Fruit fly (Drosophila melanogaster) whole organism, embryonic: Measurements from ENCODE around the gene CG32206.

ENCODE experiments used
- Blimp-1 ChIP-seq: fragments of 200-800 bp; sonication (Bioruptor generic); optimal IDR thresholded peaks from 3 replicates; lab custom pipeline; 2018; ENCODE audit warnings: missing biosample characterization, missing genetic modification characterization, mild to moderate bottlenecking, moderate library complexity, missing genetic modification reagents
- CG10366 ChIP-seq: fragments of 200-800 bp; sonication (Bioruptor generic); IDR thresholded peaks from 2 replicates; pipeline ENCODE4 v1.3.6; 2022; ENCODE audit warnings: missing biosample characterization, missing genetic modification characterization
- CG11247 ChIP-seq: fragments of 200-800 bp; sonication (Bioruptor generic); IDR thresholded peaks from 2 replicates; pipeline ENCODE4 v1.3.6; 2022; ENCODE audit warnings: missing biosample characterization, missing genetic modification characterization
- CG11695 ChIP-seq: fragments of 200-800 bp; sonication (Bioruptor generic); IDR thresholded peaks from 3 replicates; pipeline ENCODE4 v1.3.6; 2022; ENCODE audit warnings: missing biosample characterization, missing genetic modification characterization
- CG13894 ChIP-seq: fragments of 200-800 bp; sonication (Bioruptor generic); optimal IDR thresholded peaks from 3 replicates; lab custom pipeline; 2018; ENCODE audit warnings: missing biosample characterization, mild to moderate bottlenecking, missing genetic modification characterization, moderate library complexity
- CG15479 ChIP-seq: fragments of 200-800 bp; sonication (Bioruptor generic); optimal IDR thresholded peaks from 3 replicates; lab custom pipeline; 2019; ENCODE audit warnings: missing biosample characterization, mild to moderate bottlenecking, missing genetic modification characterization, moderate library complexity
- CG2199 ChIP-seq: fragments of 200-800 bp; sonication (Bioruptor generic); IDR thresholded peaks from 3 replicates; pipeline ENCODE4 v1.3.6; 2022; ENCODE audit warnings: missing biosample characterization, missing genetic modification characterization
- CG2889 ChIP-seq: fragments of 200-800 bp; sonication (Bioruptor generic); IDR thresholded peaks from 3 replicates; pipeline ENCODE4 v1.3.6; 2022; ENCODE audit warnings: missing biosample characterization, missing genetic modification characterization
- CG3163 ChIP-seq: fragments of 200-800 bp; sonication (Bioruptor generic); optimal IDR thresholded peaks from 3 replicates; lab custom pipeline; 2016; ENCODE audit warnings: missing biosample characterization, missing genetic modification characterization
- CG32772 ChIP-seq: fragments of 200-800 bp; sonication (Bioruptor generic); IDR thresholded peaks from 2 replicates; pipeline ENCODE4 v1.3.6; 2022; ENCODE audit warnings: missing biosample characterization, missing genetic modification characterization
- CG6689 ChIP-seq: fragments of 200-800 bp; sonication (Bioruptor generic); IDR thresholded peaks from 2 replicates; pipeline ENCODE4 v1.3.6; 2022; ENCODE audit warnings: missing biosample characterization, missing genetic modification characterization
- CG6791 ChIP-seq: fragments of 200-800 bp; sonication (Bioruptor generic); IDR thresholded peaks from 3 replicates; pipeline ENCODE4 v1.3.6; 2022; ENCODE audit warnings: missing biosample characterization, missing genetic modification characterization; ENCODE audit not compliant: partially characterized antibody
- CG7987 ChIP-seq: fragments of 200-800 bp; sonication (Bioruptor generic); optimal IDR thresholded peaks from 2 replicates; lab custom pipeline; 2018; ENCODE audit warnings: missing biosample characterization, mild to moderate bottlenecking, missing genetic modification characterization, moderate library complexity
- CG8290 ChIP-seq, 3 experiments: fragments of 200-800 bp; sonication (Bioruptor generic); optimal IDR thresholded peaks; 2 replicates each; lab custom pipeline; 2016 to 2019; ENCODE audit warnings: missing biosample characterization in 3 of 3, missing genetic modification characterization in 3 of 3, mild to moderate bottlenecking in 2 of 3, moderate library complexity in 1 of 3
- CG9609 ChIP-seq: fragments of 200-800 bp; sonication (Bioruptor generic); optimal IDR thresholded peaks from 3 replicates; lab custom pipeline; 2016; ENCODE audit warnings: missing biosample characterization, missing genetic modification characterization
- D19A ChIP-seq: fragments of 200-800 bp; optimal IDR thresholded peaks from 3 replicates; lab custom pipeline; 2019; ENCODE audit warnings: missing biosample characterization, mild to moderate bottlenecking, missing genetic modification characterization, moderate library complexity
- D19B ChIP-seq: fragments of 200-800 bp; sonication (Bioruptor generic); optimal IDR thresholded peaks from 2 replicates; lab custom pipeline; 2017; ENCODE audit warnings: missing biosample characterization, mild to moderate bottlenecking, missing genetic modification characterization
- Drgx ChIP-seq: fragments of 200-800 bp; sonication (Bioruptor generic); IDR thresholded peaks from 2 replicates; pipeline ENCODE4 v1.3.6; 2022; ENCODE audit warnings: missing biosample characterization, missing genetic modification characterization
- Fer1 ChIP-seq: fragments of 200-800 bp; sonication (Bioruptor generic); optimal IDR thresholded peaks from 2 replicates; lab custom pipeline; 2017; ENCODE audit warnings: missing biosample characterization, mild to moderate bottlenecking, missing genetic modification characterization
- Fer3 ChIP-seq: fragments of 200-800 bp; sonication (Bioruptor generic); optimal IDR thresholded peaks from 2 replicates; lab custom pipeline; 2018; ENCODE audit warnings: missing biosample characterization, mild to moderate bottlenecking, missing genetic modification characterization, moderate library complexity
- H15 ChIP-seq: fragments of 200-800 bp; sonication (Bioruptor generic); IDR thresholded peaks from 3 replicates; pipeline ENCODE4 v1.3.6; 2022; ENCODE audit warnings: missing biosample characterization, missing genetic modification characterization
- HLHmδ ChIP-seq: fragments of 200-800 bp; sonication (Bioruptor generic); optimal IDR thresholded peaks from 2 replicates; lab custom pipeline; 2018; ENCODE audit warnings: missing biosample characterization, mild to moderate bottlenecking, missing genetic modification characterization, moderate library complexity
- Hey ChIP-seq: fragments of 200-800 bp; sonication (Bioruptor generic); optimal IDR thresholded peaks from 3 replicates; lab custom pipeline; 2018; ENCODE audit warnings: missing biosample characterization, mild to moderate bottlenecking, missing genetic modification characterization
- Lhr ChIP-seq: fragments of 200-800 bp; sonication (Bioruptor generic); optimal IDR thresholded peaks from 3 replicates; lab custom pipeline; 2017; ENCODE audit warnings: mild to moderate bottlenecking, missing biosample characterization, missing genetic modification reagents, missing genetic modification characterization
- Med ChIP-seq: fragments of 200-800 bp; sonication (Bioruptor generic); peaks from one replicate; lab custom pipeline; 2016; ENCODE audit warnings: missing biosample characterization, missing genetic modification characterization, mild to moderate bottlenecking, inconsistent platforms, moderate library complexity
- Nf-YA ChIP-seq: fragments of 200-800 bp; sonication (Bioruptor generic); IDR thresholded peaks from 2 replicates; pipeline ENCODE4 v1.3.6; 2022; ENCODE audit warnings: missing biosample characterization, missing genetic modification characterization
- Nf-YB ChIP-seq: fragments of 200-800 bp; sonication (Bioruptor generic); optimal IDR thresholded peaks from 3 replicates; lab custom pipeline; 2019; ENCODE audit warnings: missing biosample characterization, mild to moderate bottlenecking, missing genetic modification characterization, moderate library complexity
- Nf-YC ChIP-seq: fragments of 200-800 bp; optimal IDR thresholded peaks from 3 replicates; lab custom pipeline; 2019; ENCODE audit warnings: missing biosample characterization, mild to moderate bottlenecking, missing genetic modification characterization, moderate library complexity
- Ptx1 ChIP-seq: fragments of 200-800 bp; sonication (Bioruptor generic); IDR thresholded peaks from 2 replicates; pipeline ENCODE4 v1.3.6; 2022; ENCODE audit warnings: missing biosample characterization, missing genetic modification characterization
- Stat92E ChIP-seq, 3 experiments: fragments of >200 bp in 2 of 3; fragments of 200-800 bp in 1 of 3; sonication (Bioruptor generic) in 1 of 3; optimal IDR thresholded peaks; 2 replicates each; lab custom pipeline; 2017 to 2019; ENCODE audit warnings: missing biosample characterization in 3 of 3, missing genetic modification characterization in 3 of 3, mild to moderate bottlenecking in 1 of 3, moderate library complexity in 1 of 3
- TFAM ChIP-seq: fragments of 200-800 bp; sonication (Bioruptor generic); optimal IDR thresholded peaks from 2 replicates; lab custom pipeline; 2017; ENCODE audit warnings: missing biosample characterization, missing genetic modification characterization, inconsistent platforms
- Trl ChIP-seq, 3 experiments: fragments of >200 bp in 2 of 3; fragments of 200-800 bp in 1 of 3; sonication (Bioruptor generic) in 1 of 3; optimal IDR thresholded peaks; 2 replicates in 1 of 3; 3 replicates in 2 of 3; lab custom pipeline; 2016 to 2017; ENCODE audit warnings: missing biosample characterization in 1 of 3, missing genetic modification characterization in 1 of 3
- abd-A ChIP-seq: fragments of 200-800 bp; sonication (Bioruptor generic); optimal IDR thresholded peaks from 3 replicates; lab custom pipeline; 2019; ENCODE audit warnings: missing biosample characterization, mild to moderate bottlenecking, missing genetic modification characterization, moderate library complexity
- al ChIP-seq: fragments of 200-800 bp; sonication (Bioruptor generic); IDR thresholded peaks from 2 replicates; pipeline ENCODE4 v1.3.6; 2022; ENCODE audit warnings: missing biosample characterization, missing genetic modification characterization
- chinmo ChIP-seq: fragments of 200-800 bp; sonication (Bioruptor generic); IDR thresholded peaks from 4 replicates; pipeline ENCODE4 v1.3.6; 2022; ENCODE audit warnings: missing biosample characterization, missing genetic modification characterization; ENCODE audit not compliant: partially characterized antibody
- crol ChIP-seq: fragments of 200-800 bp; sonication (Bioruptor generic); IDR thresholded peaks from 2 replicates; pipeline ENCODE4 v1.3.6; 2022; ENCODE audit warnings: missing biosample characterization, missing genetic modification characterization
- dan ChIP-seq: fragments of 200-800 bp; sonication (Bioruptor generic); IDR thresholded peaks from 2 replicates; pipeline ENCODE4 v1.3.6; 2022; ENCODE audit warnings: missing biosample characterization, missing genetic modification characterization
- ewg ChIP-seq: fragments of 200-800 bp; sonication (Bioruptor generic); optimal IDR thresholded peaks from 3 replicates; lab custom pipeline; 2017; ENCODE audit warnings: mild to moderate bottlenecking, missing biosample characterization, missing genetic modification reagents, missing genetic modification characterization
- fd102C ChIP-seq: fragments of 200-800 bp; sonication (Bioruptor generic); optimal IDR thresholded peaks from 2 replicates; lab custom pipeline; 2018; ENCODE audit warnings: missing biosample characterization, mild to moderate bottlenecking, missing genetic modification characterization, moderate library complexity
- mam ChIP-seq: fragments of 200-800 bp; sonication (Bioruptor generic); optimal IDR thresholded peaks from 3 replicates; lab custom pipeline; 2016; ENCODE audit warnings: missing biosample characterization, missing genetic modification characterization
- nerfin-1 ChIP-seq: fragments of 200-800 bp; sonication (Bioruptor generic); optimal IDR thresholded peaks from 3 replicates; lab custom pipeline; 2019; ENCODE audit warnings: missing biosample characterization, mild to moderate bottlenecking, missing genetic modification characterization, moderate library complexity
- peb ChIP-seq: fragments of 200-800 bp; sonication (Bioruptor generic); IDR thresholded peaks from 2 replicates; pipeline ENCODE4 v1.3.6; 2022; ENCODE audit warnings: missing biosample characterization, missing genetic modification characterization
- psq ChIP-seq: fragments of 200-800 bp; sonication (Bioruptor generic); optimal IDR thresholded peaks from 2 replicates; lab custom pipeline; 2017; ENCODE audit warnings: missing biosample characterization, missing genetic modification characterization
- ro ChIP-seq: fragments of 200-800 bp; sonication (Bioruptor generic); IDR thresholded peaks from 2 replicates; pipeline ENCODE4 v1.3.6; 2022; ENCODE audit warnings: missing biosample characterization, missing genetic modification characterization
- tll ChIP-seq, 2 experiments: fragments of 200-800 bp in 1 of 2; fragments of >200 bp in 1 of 2; sonication (Bioruptor generic) in 1 of 2; optimal IDR thresholded peaks; 2 replicates each; lab custom pipeline; 2017 to 2019; ENCODE audit warnings: missing biosample characterization in 2 of 2, missing genetic modification characterization in 2 of 2, mild to moderate bottlenecking in 1 of 2, moderate library complexity in 1 of 2
- trh ChIP-seq: fragments of 200-800 bp; sonication (Bioruptor generic); optimal IDR thresholded peaks from 2 replicates; lab custom pipeline; 2016; ENCODE audit warnings: missing biosample characterization, missing genetic modification characterization
- vvl ChIP-seq: fragments of 200-800 bp; sonication (Bioruptor generic); IDR thresholded peaks from 2 replicates; pipeline ENCODE4 v1.3.6; 2022; ENCODE audit warnings: missing biosample characterization, missing genetic modification characterization

The CG32206 gene

dm6 chr3L:19293178-19293741 lies 119.5 kb downstream of the CG32206 start:
- peak; percentile 93 for TF ChIP-seq CG3163
- TF ChIP-seq abd-A (tag; lab: Kevin White, UChicago), result peak; percentile 22
- TF ChIP-seq CG8290 (GFP tag; optimal IDR thresholded peaks at IDR 0.05; lab: Kevin White, UChicago), result no peak
- TF ChIP-seq CG8290 (tag; optimal IDR thresholded peaks at IDR 0.05; lab: Kevin White, UChicago), result peak in 1 of 2 experiments; percentile 36
- peak; percentile 97 for TF ChIP-seq Blimp-1 (GFP tag; lab: Kevin White, UChicago)
- no peak for TF ChIP-seq CG9609
- no peak for TF ChIP-seq CG11247
- peak; percentile 86 for TF ChIP-seq crol
- peak; percentile 93 for TF ChIP-seq Hey (tag; lab: Kevin White, UChicago)
- TF ChIP-seq Trl (optimal IDR thresholded peaks at IDR 0.05; lab: Kevin White, UChicago), result peak in 1 of 2 experiments; percentile 25
- no peak for TF ChIP-seq Trl (GFP tag; optimal IDR thresholded peaks at IDR 0.05; lab: Kevin White, UChicago)
- TF ChIP-seq Drgx (GFP tag; lab: Robert Waterston, UW), result peak; percentile 5; the same call in 1 of the 2 replicates
- TF ChIP-seq ewg (GFP tag; lab: Kevin White, UChicago), result peak; percentile 65
- TF ChIP-seq CG13894 (tag; lab: Kevin White, UChicago), result peak; percentile 99
- TF ChIP-seq fd102C (GFP tag; lab: Kevin White, UChicago), result peak; percentile 25
- TF ChIP-seq Med, result peak; percentile 47
- peak; percentile 56 for TF ChIP-seq HLHmδ (GFP tag; lab: Kevin White, UChicago)
- no peak for TF ChIP-seq psq (GFP tag; lab: Kevin White, UChicago)
- TF ChIP-seq CG15479, result peak; percentile 74
- TF ChIP-seq CG2199 (GFP tag; lab: Robert Waterston, UW), result 0 out of 3 replicates have a peak, but pooled peaks have one; percentile 17
- TF ChIP-seq Stat92E (GFP tag; optimal IDR thresholded peaks at IDR 0.05; lab: Kevin White, UChicago), result no peak
- no peak for TF ChIP-seq peb
- TF ChIP-seq D19B, result peak; percentile 70

dm6 chr3L:19292440-19293175 lies 120.1 kb downstream of the CG32206 start, which contains the start of gene Gbs-76A:
Gene Gbs-76A (minus strand): TSS chr3L:19292766.
- TF ChIP-seq Fer1 (GFP tag; lab: Kevin White, UChicago) (peak; percentile 91), vvl (GFP tag; lab: Robert Waterston, UW) (peak; percentile 75), Nf-YC (tag; lab: Kevin White, UChicago) (peak; percentile 81), chinmo (GFP tag; lab: Robert Waterston, UW) (0 out of 4 replicates have a peak, but pooled peaks have one; percentile 62), nerfin-1 (tag; lab: Kevin White, UChicago) (peak; percentile 86), Nf-YA (GFP tag; lab: Robert Waterston, UW) (peak; percentile 55; the same call in 1 of the 2 replicates), D19A (tag; lab: Kevin White, UChicago) (peak; percentile 79), Nf-YB (GFP tag; lab: Kevin White, UChicago) (peak; percentile 75), trh (GFP tag; lab: Kevin White, UChicago) (no peak), dan (no peak), Ptx1 (GFP tag; lab: Robert Waterston, UW) (peak; percentile 84), ro (GFP tag; lab: Robert Waterston, UW) (peak; percentile 9; the same call in 1 of the 2 replicates), CG10366 (peak; percentile 72), CG6689 (GFP tag; lab: Robert Waterston, UW) (peak; percentile 85), CG32772 (peak; percentile 59), CG7987 (GFP tag; lab: Kevin White, UChicago) (peak; percentile 24), mam (GFP tag; lab: Kevin White, UChicago) (peak; percentile 3), Lhr (GFP tag; lab: Kevin White, UChicago) (peak; percentile 28), H15 (GFP tag; lab: Robert Waterston, UW) (peak; percentile 54; the same call in 2 of the 3 replicates), Fer3 (tag; lab: Kevin White, UChicago) (peak; percentile 85), CG11695 (GFP tag; lab: Robert Waterston, UW) (peak; percentile 77; the same call in 2 of the 3 replicates), tll (GFP tag; optimal IDR thresholded peaks at IDR 0.05; lab: Kevin White, UChicago) (no peak), CG6791 (no peak), al (GFP tag; lab: Robert Waterston, UW) (peak; percentile 67), TFAM (GFP tag; lab: Kevin White, UChicago) (peak; percentile 11), CG2889 (GFP tag; lab: Robert Waterston, UW) (peak; percentile 56; the same call in 1 of the 3 replicates)
